Fruit fly (Drosophila melanogaster): ENCODE measurements around the gene CG9525.

Gene CG9525

DNA sequence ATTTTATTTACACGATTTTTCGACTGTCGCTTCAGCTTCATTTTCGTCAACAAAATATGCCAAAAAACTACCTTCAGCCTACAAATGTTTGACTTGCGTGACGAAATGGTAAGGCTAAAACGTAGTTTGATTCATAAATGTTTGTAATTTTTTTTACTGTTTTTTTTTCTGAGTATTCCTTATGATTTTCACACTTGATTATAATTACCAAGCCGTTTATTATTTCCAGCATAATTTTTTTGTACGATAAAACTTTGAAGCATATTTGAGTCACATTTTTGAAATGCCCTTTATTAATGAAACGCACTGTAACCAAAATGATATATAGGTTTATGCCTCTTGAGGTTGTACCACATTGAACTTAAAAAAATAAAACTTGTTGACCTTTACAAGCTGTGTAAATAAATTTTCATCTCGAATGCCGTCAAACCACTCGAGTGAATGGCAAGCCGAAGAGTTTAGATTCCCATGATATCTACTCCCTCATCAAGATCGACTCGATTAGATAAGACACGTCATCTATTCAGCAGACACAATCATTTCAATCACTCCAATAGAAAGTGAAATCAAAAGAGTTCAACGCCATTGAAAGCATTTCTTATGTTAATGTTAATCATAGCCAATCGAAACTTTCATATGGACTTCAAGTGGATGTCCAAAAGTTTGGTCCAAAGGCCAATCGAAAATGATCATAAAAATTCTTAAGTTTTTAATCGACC, 20.6 kb upstream of the CG9525 start (continued):
- TF ChIP-seq CG17361 (GFP tag; IDR thresholded peaks at IDR 0.05) = peak; percentile 63; the same call in 2 of the 3 replicates
- TF ChIP-seq Oli (tag; optimal IDR thresholded peaks at IDR 0.05) = peak; percentile 62
- no peak for TF ChIP-seq bigmax (GFP tag; optimal IDR thresholded peaks at IDR 0.05)
- TF ChIP-seq Nf-YB (GFP tag; optimal IDR thresholded peaks at IDR 0.05) = peak; percentile 11
- TF ChIP-seq Oaz (GFP tag; IDR thresholded peaks at IDR 0.05) = no peak
- peak; percentile 28 for TF ChIP-seq Abd-B (GFP tag; optimal IDR thresholded peaks at IDR 0.05)
- TF ChIP-seq Gug (GFP tag; IDR thresholded peaks at IDR 0.05) = no peak
- TF ChIP-seq Bteb2 (GFP tag; optimal IDR thresholded peaks at IDR 0.05) = peak; percentile 34
- peak; percentile 53 for TF ChIP-seq odd (GFP tag; optimal IDR thresholded peaks at IDR 0.05)
- peak; percentile 31 for TF ChIP-seq CG8388 (GFP tag; optimal IDR thresholded peaks at IDR 0.05)
- peak; percentile 47 for TF ChIP-seq CG17385 (GFP tag; optimal IDR thresholded peaks at IDR 0.05)
- TF ChIP-seq slp2 (GFP tag; optimal IDR thresholded peaks at IDR 0.05) = peak; percentile 29
- peak; percentile 49 for TF ChIP-seq Hmr (GFP tag; optimal IDR thresholded peaks at IDR 0.05)
- no peak for TF ChIP-seq pan (optimal IDR thresholded peaks at IDR 0.05)
- peak in 1 of 2 experiments; percentile 60 for TF ChIP-seq pan (GFP tag; optimal IDR thresholded peaks at IDR 0.05 in 1 of 2, IDR thresholded peaks at IDR 0.05 in 1 of 2)
- peak; percentile 32; the same call in 1 of the 2 replicates for TF ChIP-seq seq (GFP tag; IDR thresholded peaks at IDR 0.05)
- TF ChIP-seq D19A (tag; optimal IDR thresholded peaks at IDR 0.05) = peak; percentile 1
- no peak for TF ChIP-seq Stat92E (GFP tag; optimal IDR thresholded peaks at IDR 0.05)
- no peak for TF ChIP-seq BEAF-32 (GFP tag; optimal IDR thresholded peaks at IDR 0.05)
- peak; percentile 76 for TF ChIP-seq CG13624 (GFP tag; optimal IDR thresholded peaks at IDR 0.05)
- no peak for TF ChIP-seq CG10959 (GFP tag; IDR thresholded peaks at IDR 0.05)
- TF ChIP-seq CG4360 (GFP tag; IDR thresholded peaks at IDR 0.05) = no peak
- TF ChIP-seq org-1 (GFP tag; optimal IDR thresholded peaks at IDR 0.05) = peak; percentile 28
- peak; percentile 17 for TF ChIP-seq CG15011 (GFP tag; optimal IDR thresholded peaks at IDR 0.05)
- peak; percentile 17 for TF ChIP-seq Atf-2 (GFP tag; optimal IDR thresholded peaks at IDR 0.05)
- TF ChIP-seq her (GFP tag; optimal IDR thresholded peaks at IDR 0.05) = no peak
- TF ChIP-seq nau (GFP tag; optimal IDR thresholded peaks at IDR 0.05) = no peak
- no peak for TF ChIP-seq pfk (GFP tag; optimal IDR thresholded peaks at IDR 0.05)
- peak; percentile 43 for TF ChIP-seq Hr3 (GFP tag; optimal IDR thresholded peaks at IDR 0.05)
- TF ChIP-seq nmo (GFP tag; optimal IDR thresholded peaks at IDR 0.05) = peak; percentile 43
- peak; percentile 12 for TF ChIP-seq HLH54F (GFP tag; optimal IDR thresholded peaks at IDR 0.05)
- peak; percentile 6 for TF ChIP-seq CG12942 (GFP tag; optimal IDR thresholded peaks at IDR 0.05)
- peak; percentile 38; the same call in 1 of the 2 replicates for TF ChIP-seq Xrp1 (GFP tag; IDR thresholded peaks at IDR 0.05)
- peak; percentile 48 for TF ChIP-seq grau (tag; optimal IDR thresholded peaks at IDR 0.05)
- no peak; the same call in 2 of the 3 replicates for TF ChIP-seq H15 (GFP tag; IDR thresholded peaks at IDR 0.05)
- peak; percentile 59 for TF ChIP-seq CG10209 (GFP tag; optimal IDR thresholded peaks at IDR 0.05)
- TF ChIP-seq CG10147 (GFP tag; optimal IDR thresholded peaks at IDR 0.05) = peak; percentile 50
- no peak for TF ChIP-seq Tbp (GFP tag; optimal IDR thresholded peaks at IDR 0.05)
- TF ChIP-seq sob (GFP tag; IDR thresholded peaks at IDR 0.05) = peak; percentile 47; the same call in 1 of the 2 replicates
- peak; percentile 53 for TF ChIP-seq CG11696 (GFP tag; IDR thresholded peaks at IDR 0.05)
- no peak for TF ChIP-seq gcm2 (GFP tag; optimal IDR thresholded peaks at IDR 0.05)
- TF ChIP-seq caup (GFP tag; optimal IDR thresholded peaks at IDR 0.05; ENCODE audit: severe bottlenecking) = peak; percentile 27
- TF ChIP-seq CG3281 (GFP tag; optimal IDR thresholded peaks at IDR 0.05) = peak; percentile 23
- TF ChIP-seq GATAe (GFP tag; conservative IDR thresholded peaks at IDR 0.05) = no peak
- TF ChIP-seq trh (GFP tag; optimal IDR thresholded peaks at IDR 0.05) = no peak
- TF ChIP-seq CG2120 (GFP tag; optimal IDR thresholded peaks at IDR 0.05) = peak; percentile 49
- TF ChIP-seq CG10267 (tag; optimal IDR thresholded peaks at IDR 0.05) = peak; percentile 34
- TF ChIP-seq ase (GFP tag; IDR thresholded peaks at IDR 0.05) = peak; percentile 45; the same call in 1 of the 3 replicates
- TF ChIP-seq Atf3 (GFP tag; optimal IDR thresholded peaks at IDR 0.05) = peak; percentile 34

All from whole organism, embryonic.